Worm (Caenorhabditis elegans): ENCODE data around the gene syf-3.

The syf-3 gene

DNA sequence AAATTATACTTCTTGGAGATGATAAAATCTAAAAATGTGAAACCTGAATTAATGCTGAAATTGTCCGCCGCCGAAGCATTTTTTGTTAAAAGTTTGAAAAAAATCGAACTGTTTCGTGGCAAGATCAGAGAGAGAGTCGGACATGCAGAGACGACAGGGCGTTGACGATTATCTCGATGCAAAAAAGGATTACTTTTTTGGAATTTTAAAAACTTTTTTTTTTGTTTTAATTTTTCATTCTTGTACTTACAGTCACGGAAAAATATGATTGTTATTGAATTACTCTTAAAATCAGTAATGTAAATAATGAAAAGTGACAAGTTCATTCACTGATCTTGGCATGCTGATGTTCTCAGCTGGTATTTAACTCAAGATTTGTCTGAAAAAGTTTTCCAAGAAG lies 3.1 kb upstream of the syf-3 start, which contains the start of the genes M03F8.5 and M03F8.7:
Gene M03F8.5, minus strand, starts transcription at position 101 of the 400 bp plus-strand sequence.
Gene M03F8.7, plus strand, starts transcription at position 249 of the 400 bp plus-strand sequence.
- no peak for TF ChIP-seq unc-62 (GFP tag; optimal IDR thresholded peaks at IDR 0.05)

DNA sequence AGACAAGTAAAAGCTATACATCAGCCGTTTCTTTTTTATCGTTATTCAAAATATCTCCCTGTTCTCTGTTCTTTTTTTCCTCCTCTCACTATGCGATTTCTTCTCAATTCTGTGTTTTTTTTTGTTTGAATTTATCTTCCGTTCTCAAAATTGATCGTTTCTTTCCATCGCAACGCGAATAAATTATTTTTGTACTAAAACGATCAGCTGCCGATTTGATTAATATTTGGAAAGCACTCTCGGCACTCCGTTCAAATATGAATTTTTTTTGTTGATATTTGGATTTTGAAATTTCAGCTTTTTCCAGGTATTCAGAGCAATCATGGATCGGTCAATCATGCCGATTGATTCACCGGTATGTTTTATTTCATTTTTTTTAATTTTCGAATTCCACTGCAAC lies 3.3 kb downstream of the syf-3 start, which contains the start of gene pst-1:
Gene pst-1, plus strand, starts transcription at position 301 of the 400 bp plus-strand sequence.
- TF ChIP-seq unc-62 (GFP tag; optimal IDR thresholded peaks at IDR 0.05): no peak

DNA sequence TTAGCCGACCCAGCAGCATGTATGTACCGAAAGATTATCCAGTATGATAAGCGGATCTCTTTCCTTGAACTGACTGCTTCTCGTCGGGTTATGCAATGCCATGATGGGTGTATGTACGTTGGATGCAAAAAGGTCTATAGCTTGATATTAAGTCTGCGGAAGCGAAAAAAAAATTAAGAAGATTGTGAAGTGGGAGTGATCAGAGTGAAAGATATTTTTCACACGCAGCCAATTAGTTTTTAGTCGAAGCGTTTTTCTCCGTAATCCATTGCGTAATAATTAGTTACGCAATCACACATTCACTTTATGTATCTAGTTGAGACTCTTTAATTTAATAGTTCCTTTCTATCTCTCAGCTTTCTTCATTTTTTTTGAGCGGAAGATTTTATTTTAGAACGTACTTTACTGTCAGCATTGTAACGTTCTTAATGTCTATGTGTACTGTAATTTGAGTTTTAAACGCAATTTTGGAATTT lies 9.9 kb downstream of the syf-3 start:
- TF ChIP-seq unc-62 (GFP tag; optimal IDR thresholded peaks at IDR 0.05): no peak

DNA sequence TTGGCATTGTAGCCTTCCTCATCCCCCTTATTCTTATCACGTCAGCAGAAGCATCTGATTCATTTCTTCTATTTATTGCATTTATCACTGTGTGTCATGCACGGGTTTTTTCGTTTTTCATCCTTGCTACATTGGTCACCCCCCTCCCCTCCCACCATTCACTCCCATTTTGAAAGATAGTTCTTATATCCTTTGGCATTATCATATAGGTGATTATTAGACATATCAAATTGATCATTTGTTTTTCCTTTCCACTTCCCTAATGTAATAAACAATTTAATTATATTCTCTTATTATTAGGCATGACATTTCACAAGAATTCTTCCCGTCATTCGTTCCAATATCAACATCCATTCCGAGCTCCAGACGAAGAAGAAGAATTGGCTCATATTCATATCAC lies 11.3 kb downstream of the syf-3 start, which contains the start of gene M03F8.1:
Gene M03F8.1, plus strand, starts transcription at position 301 of the 400 bp plus-strand sequence.
- TF ChIP-seq unc-62 (GFP tag; optimal IDR thresholded peaks at IDR 0.05): no peak

DNA sequence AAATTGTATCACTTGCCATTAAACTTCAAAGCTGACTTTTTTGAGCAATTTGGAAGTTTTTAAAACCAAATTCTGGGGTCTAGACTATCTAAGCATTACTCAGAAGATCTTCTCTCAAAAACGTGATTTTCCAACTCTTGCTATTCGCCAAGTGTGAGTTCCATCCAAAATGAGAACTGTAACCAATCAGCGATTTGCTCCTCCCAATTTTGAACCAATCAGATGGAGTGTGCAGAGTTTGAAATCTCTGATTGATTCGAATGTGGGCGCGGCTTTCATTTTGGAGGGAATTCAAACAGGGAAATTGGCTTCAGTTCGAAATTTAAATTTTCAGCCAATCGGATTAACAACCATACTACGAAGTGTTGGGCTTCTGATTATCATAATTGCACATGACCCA lies 13.3 kb downstream of the syf-3 start:
- TF ChIP-seq unc-62 (GFP tag; optimal IDR thresholded peaks at IDR 0.05): no peak

DNA sequence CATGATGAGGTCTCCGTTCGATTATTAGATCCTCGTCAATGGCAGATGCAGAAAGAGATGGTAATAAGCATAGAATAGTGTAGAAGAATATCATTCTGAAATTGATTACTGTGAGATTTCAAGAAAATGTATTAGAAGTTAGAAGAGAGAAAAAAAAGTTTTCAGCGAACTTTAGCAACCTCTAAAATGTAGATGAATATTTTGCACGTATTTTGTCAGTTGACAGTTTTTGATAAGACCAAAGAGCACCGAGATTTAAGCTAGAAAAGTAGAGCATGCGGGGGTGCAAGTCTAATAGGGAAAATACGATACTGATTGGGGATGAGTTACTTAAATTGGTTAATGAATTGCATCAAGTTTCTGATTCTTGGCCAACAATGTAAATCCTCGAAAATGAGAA lies 14.9 kb downstream of the syf-3 start, which contains the start of gene M03F8.6:
Gene M03F8.6, minus strand, starts transcription at position 101 of the 400 bp plus-strand sequence.
- no peak for TF ChIP-seq unc-62 (GFP tag; optimal IDR thresholded peaks at IDR 0.05)

DNA sequence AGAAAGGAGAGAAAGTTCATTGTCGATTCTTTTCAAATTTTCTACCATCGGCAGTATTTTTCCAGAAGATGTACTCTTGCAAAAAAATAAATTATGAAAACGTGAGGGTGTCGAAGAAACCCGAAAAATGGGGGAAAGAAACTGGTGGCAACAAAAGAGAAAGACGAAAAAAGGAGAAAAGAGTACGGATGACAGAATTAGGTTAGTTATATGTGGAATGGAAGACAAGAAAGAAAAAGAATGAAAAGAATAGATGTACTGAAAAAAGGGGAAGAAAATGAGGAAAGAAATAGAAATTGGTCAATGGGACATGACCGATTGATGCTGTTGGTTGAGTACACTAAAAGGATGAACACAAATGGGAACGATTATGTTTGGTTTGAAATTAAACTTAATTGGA lies 15.8 kb downstream of the syf-3 start:
- no peak for TF ChIP-seq unc-62 (GFP tag; optimal IDR thresholded peaks at IDR 0.05)

DNA sequence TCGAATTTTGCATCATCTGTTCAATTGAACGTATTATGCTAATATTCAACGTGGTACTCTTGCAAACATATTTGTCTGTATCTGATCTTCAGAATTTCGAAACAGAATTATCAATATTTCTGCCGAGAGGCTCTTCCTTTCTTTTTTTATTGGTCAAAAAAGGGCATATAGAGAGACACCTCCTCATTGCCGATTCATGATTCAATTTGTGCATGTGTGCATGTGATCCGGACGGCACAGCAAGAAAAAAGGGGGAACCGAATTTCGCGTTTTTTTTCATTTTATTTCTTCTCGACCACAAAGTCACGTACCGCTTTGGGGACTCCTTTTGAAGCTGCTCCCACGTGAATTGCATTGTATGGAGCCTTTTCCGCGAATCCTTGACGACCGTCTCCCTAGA lies 21.7 kb downstream of the syf-3 start, which contains the start of gene mcp-1:
Gene mcp-1, plus strand, starts transcription at position 292 of the 400 bp plus-strand sequence.
- TF ChIP-seq unc-62 (GFP tag; optimal IDR thresholded peaks at IDR 0.05): no peak

DNA sequence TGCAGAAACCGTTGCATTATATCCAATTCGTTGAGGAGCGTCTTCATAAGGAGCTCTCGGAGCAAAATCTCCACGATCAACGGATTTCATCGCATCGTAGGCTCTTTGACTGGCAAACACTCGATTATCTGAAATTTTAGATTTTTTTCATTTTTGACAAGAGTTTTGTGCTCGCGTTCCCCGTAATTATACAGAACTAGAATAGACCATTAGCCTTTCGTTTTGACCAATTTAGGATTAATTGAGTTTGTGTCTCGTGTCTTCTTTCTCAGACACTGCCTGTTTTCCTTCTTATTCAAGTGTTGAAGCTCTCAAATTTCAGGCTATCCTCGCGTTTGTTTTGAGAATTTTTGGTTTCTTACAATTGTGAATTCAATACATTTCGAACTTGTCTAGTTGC lies 23.3 kb downstream of the syf-3 start:
- no peak for TF ChIP-seq unc-62 (GFP tag; optimal IDR thresholded peaks at IDR 0.05)

DNA sequence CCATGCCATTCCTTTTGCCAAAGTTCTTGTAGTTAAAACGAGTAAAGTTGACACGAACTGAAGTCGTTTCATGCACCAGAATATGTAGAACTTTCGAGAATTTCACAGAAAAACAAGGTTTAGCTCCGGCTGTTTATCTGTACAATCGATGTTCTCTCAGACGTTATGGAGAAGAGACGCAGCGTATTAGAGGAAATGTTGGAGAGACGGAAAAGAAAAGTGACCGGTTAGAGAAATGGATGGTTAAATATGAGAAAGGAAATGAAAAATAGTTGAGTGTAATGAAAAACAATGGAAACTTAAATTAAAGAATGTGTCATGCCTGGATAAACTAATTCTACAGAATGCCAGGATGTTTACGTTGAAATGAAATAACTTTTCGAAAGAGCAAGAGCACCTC lies 23.9 kb downstream of the syf-3 start, which contains the start of gene pcm-1:
Gene pcm-1, minus strand, starts transcription at position 187 of the 400 bp plus-strand sequence.
- no peak for TF ChIP-seq unc-62 (GFP tag; optimal IDR thresholded peaks at IDR 0.05)

DNA sequence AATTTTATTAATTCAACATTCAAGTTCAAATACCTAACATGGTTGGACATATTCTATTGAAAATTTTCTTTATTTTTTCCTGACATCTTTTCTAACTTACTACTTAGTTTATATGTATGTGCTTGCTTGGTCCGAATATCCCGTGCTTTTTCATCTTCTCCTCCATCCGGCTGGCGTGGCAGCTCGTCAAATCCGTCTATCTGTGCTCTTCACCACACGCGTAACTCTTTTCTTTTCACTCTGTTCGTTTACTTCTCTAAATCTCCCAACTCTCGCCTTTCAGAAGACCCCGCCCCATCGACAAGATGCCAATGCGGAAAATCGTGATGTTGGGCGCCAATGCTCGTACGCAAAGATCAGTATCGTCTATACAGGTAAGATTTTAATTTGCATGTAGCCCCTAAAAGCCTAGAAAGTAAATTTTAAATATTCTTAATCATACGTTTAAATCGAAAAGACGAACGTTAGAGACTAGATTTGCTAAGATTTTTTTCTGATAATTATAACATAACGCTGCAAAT lies 24.9 kb downstream of the syf-3 start:
- no peak for TF ChIP-seq unc-62 (GFP tag; optimal IDR thresholded peaks at IDR 0.05)

DNA sequence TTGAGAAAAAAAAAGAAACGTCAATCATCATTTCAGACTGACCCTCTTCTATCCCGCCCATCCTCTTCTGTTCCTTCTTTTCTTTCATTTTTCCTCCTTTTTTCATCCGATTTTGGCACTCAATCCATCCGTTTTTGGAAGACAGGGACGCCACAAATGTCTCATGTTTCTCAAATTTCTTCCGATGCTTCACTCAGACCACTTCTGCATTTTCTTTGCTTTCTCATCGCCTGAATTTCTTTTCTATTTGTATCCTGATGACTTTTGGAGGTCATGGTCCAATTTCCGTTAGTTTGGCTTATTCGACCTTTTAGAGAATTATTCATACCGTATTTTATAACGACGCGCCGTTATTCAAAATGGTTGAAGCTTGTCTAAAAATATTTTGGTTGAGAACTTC lies 32.8 kb downstream of the syf-3 start:
- TF ChIP-seq unc-62 (GFP tag; optimal IDR thresholded peaks at IDR 0.05): no peak

DNA sequence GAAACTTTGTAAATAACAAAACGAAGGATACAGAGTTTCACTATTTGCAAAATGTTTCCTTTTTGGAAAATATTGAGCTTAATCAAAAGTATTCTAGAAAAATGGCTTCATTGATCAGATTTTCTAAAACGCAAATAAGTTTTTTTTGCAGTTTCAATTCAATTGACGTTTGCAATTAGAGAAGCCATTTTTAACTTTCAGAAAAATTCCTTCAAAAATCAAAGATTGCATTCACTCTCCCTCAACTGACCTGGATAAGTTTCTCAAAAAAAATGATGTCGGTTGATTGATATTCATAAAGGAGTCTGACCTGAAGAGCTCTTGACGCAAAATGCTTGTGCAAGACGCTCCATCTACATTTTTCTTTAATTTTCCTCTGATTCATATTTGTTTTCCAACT lies 33.9 kb downstream of the syf-3 start:
- no peak for TF ChIP-seq unc-62 (GFP tag; optimal IDR thresholded peaks at IDR 0.05)

DNA sequence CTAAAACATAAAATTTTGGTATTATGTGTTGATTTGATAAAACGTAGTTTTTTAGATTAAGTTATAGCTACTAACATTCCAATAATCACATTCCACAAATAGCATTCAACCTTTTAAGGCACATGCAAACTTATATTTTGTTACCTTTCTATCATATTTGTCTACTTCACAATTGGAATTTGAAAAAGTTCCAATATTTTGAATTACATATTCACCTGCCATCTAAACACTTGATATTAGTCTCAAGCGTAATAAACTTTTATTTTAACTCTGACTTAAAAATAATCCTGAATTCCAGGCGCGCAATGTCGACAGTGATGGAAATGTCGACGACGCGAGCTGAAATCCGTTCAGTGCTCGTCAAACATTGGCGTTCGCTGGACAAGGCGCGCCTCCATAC lies 35.9 kb downstream of the syf-3 start, which contains the start of gene acy-2:
Gene acy-2, plus strand, starts transcription at position 301 of the 400 bp plus-strand sequence.
- no peak for TF ChIP-seq unc-62 (GFP tag; optimal IDR thresholded peaks at IDR 0.05)

DNA sequence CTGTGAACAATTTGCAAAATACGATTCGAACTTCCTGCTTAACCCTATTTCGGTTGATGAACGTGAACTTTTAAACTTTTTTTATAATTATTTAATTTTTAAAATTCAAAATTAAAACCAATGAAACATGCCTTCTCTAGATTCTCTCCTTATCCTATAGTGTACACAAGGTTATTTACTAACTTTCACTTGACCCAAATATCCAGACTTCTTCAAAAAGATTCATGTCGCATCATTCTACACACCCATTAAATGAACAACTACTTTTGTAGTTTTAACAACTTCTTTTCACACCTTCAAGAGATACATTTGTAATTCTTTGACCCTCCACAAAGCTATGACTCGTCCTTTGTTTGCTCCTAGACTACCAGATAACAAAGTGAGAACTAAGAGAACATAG lies 42.9 kb downstream of the syf-3 start:
- TF ChIP-seq unc-62 (GFP tag; optimal IDR thresholded peaks at IDR 0.05): no peak

DNA sequence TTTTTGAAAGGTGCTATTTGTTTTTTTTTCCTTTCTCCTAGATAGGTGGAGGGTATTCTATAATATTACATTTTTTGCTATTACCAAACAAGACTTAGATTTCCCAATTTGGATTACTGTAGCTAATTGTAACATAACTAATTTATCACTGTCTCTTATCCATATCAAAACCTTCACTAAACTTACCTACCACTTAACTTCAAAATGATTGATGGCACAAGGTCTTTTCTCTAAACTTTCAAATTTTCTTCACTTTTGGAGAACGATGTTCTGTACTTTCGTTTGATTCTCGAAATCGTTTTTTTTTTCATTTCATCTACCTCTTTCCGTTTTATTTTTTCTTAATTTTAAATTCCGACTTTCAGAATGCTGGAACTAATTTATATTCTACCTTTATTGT lies 43.6 kb downstream of the syf-3 start, which contains the start of gene dhs-16:
Gene dhs-16, plus strand, starts transcription at position 366 of the 400 bp plus-strand sequence.
- TF ChIP-seq unc-62 (GFP tag; optimal IDR thresholded peaks at IDR 0.05): no peak

DNA sequence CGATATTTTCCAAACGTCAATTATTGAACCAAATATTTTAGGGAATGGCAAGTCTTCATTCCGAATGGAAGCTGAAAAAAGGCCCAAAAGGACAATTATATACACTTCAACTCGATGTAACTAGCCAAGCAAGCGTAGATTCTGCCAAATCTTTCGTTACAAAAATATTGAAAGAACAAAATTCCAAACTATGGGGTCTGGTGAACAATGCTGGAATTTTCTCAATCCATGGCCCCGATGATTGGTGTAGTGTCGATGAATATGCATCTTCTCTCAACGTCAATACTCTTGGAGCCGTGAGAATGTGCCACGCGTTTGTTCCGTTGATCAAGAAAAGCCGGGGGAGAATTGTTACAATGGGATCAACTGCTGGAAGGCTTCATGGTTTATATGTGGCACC lies 44.4 kb downstream of the syf-3 start:
- no peak for TF ChIP-seq unc-62 (GFP tag; optimal IDR thresholded peaks at IDR 0.05)

Measured in whole organism, dauer.